Fruit fly (Drosophila melanogaster) Kc167 (cell line): ENCODE measurements around the gene CG13698.

Experiments
- Myc ChIP-seq: fragments of >200 bp; optimal IDR thresholded peaks from 2 replicates; lab custom pipeline; 2017; ENCODE audit warnings: missing external identifiers
- Sin3A ChIP-seq: fragments of >200 bp; optimal IDR thresholded peaks from 2 replicates; lab custom pipeline; 2018; ENCODE audit warnings: missing external identifiers
- h ChIP-seq: fragments of >200 bp; optimal IDR thresholded peaks from 3 replicates; lab custom pipeline; 2018; ENCODE audit warnings: missing external identifiers
- ttk ChIP-seq: sonication (Bioruptor generic); optimal IDR thresholded peaks from 2 replicates; lab custom pipeline; 2017; ENCODE audit warnings: missing external identifiers

dm6 chr3L:18042433-18042832 is 63.5 kb downstream of the CG13698 start, which contains the start of gene CG42393:
- TF ChIP-seq h (lab: Kevin White, UChicago) = no peak
- no peak for TF ChIP-seq Sin3A
- no peak for TF ChIP-seq Myc (lab: Kevin White, UChicago)
- TF ChIP-seq ttk (lab: Kevin White, UChicago) = no peak
